Worm (Caenorhabditis elegans) whole organism, early embryonic: ENCODE results near the gene tofu-2.

ENCODE experiments used
- B0310.2 ChIP-seq: sonication (generic microtip); optimal IDR thresholded peaks from 2 replicates; lab custom pipeline; 2016; ENCODE audit warnings: mild to moderate bottlenecking, missing genetic modification characterization, missing compliant biosample characterization
- F13C5.2 ChIP-seq: sonication (generic microtip); optimal IDR thresholded peaks from 2 replicates; lab custom pipeline; 2017; ENCODE audit warnings: mild to moderate bottlenecking, missing genetic modification characterization, inconsistent platforms, missing compliant biosample characterization
- aly-1 ChIP-seq: sonication (generic microtip); optimal IDR thresholded peaks from 2 replicates; lab custom pipeline; 2016; ENCODE audit warnings: missing genetic modification characterization, missing compliant biosample characterization
- ama-1 ChIP-seq: fragments of 150-350 bp; optimal IDR thresholded peaks from 2 replicates; lab custom pipeline; 2014
- ceh-13 ChIP-seq: fragments of 200-800 bp; sonication (Bioruptor generic); optimal IDR thresholded peaks from 2 replicates; lab custom pipeline; 2018; ENCODE audit warnings: mild to moderate bottlenecking, missing genetic modification characterization, missing compliant biosample characterization
- ceh-36 ChIP-seq: sonication (generic microtip); optimal IDR thresholded peaks from 2 replicates; lab custom pipeline; 2016; ENCODE audit warnings: missing genetic modification characterization, inconsistent platforms, missing compliant biosample characterization
- ets-7 ChIP-seq: sonication (generic microtip); optimal IDR thresholded peaks from 2 replicates; lab custom pipeline; 2016; ENCODE audit warnings: missing genotype, missing genetic modification characterization, missing compliant biosample characterization
- flt-1 ChIP-seq: fragments of 200-800 bp; sonication (Bioruptor generic); IDR thresholded peaks from 2 replicates; pipeline ENCODE4 v1.3.6; 2022; ENCODE audit warnings: missing genetic modification characterization, missing compliant biosample characterization
- hmbx-1 ChIP-seq: sonication (generic microtip); optimal IDR thresholded peaks from 2 replicates; lab custom pipeline; 2016; ENCODE audit warnings: mild to moderate bottlenecking, missing genetic modification characterization, missing compliant biosample characterization
- hmg-4 ChIP-seq: fragments of 200-800 bp; sonication (Bioruptor generic); optimal IDR thresholded peaks from 2 replicates; lab custom pipeline; 2018; ENCODE audit warnings: mild to moderate bottlenecking, missing genetic modification characterization, missing compliant biosample characterization
- hnd-1 ChIP-seq: sonication (generic microtip); optimal IDR thresholded peaks from 2 replicates; lab custom pipeline; 2016; ENCODE audit warnings: missing genetic modification characterization, missing compliant biosample characterization
- pes-1 ChIP-seq: fragments of 200-800 bp; sonication (Bioruptor generic); IDR thresholded peaks from 2 replicates; pipeline ENCODE4 v1.3.6; 2022; ENCODE audit warnings: missing genetic modification reagents, missing genetic modification characterization, missing compliant biosample characterization
- scrt-1 ChIP-seq: fragments of 200-800 bp; sonication (Bioruptor generic); IDR thresholded peaks from 2 replicates; pipeline ENCODE4 v1.3.6; 2022; ENCODE audit warnings: missing genetic modification characterization, missing compliant biosample characterization
- sea-1 ChIP-seq: fragments of 200-800 bp; sonication (Bioruptor generic); conservative IDR thresholded peaks from 2 replicates; pipeline ENCODE4 v1.3.6; 2022; ENCODE audit warnings: missing genetic modification characterization, missing compliant biosample characterization
- tbx-11 ChIP-seq: fragments of 200-800 bp; sonication (Bioruptor generic); IDR thresholded peaks from 2 replicates; pipeline ENCODE4 v1.3.6; 2022; ENCODE audit warnings: missing genetic modification characterization, missing compliant biosample characterization
- tbx-37 ChIP-seq: fragments of 200-800 bp; sonication (Bioruptor generic); conservative IDR thresholded peaks from 2 replicates; pipeline ENCODE4 v1.3.6; 2022; ENCODE audit warnings: missing genetic modification reagents, missing genetic modification characterization, missing compliant biosample characterization
- tra-4 ChIP-seq: sonication (generic microtip); optimal IDR thresholded peaks from 2 replicates; lab custom pipeline; 2017; ENCODE audit warnings: missing genetic modification characterization, missing compliant biosample characterization

The tofu-2 gene

DNA sequence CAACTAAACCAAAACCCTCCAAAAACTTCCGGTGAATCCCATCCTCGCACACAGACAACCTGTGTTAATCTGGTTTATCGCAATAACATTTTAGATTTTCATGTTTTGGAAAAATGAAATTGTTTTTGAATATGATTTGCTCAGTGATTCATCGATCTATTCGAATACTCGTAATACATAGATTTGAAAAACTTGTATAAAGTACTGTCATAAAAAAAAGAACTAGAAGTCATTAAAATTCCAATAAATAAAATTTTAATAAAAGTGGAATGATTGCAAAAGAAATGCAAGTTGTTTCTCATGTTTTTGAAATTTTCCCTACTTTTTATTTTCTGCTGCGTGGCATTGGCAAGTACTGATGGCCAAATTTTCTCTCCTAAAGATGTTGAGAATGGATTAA is 3.5 kb upstream of the tofu-2 start, which contains the start of gene spig-8:
Gene spig-8, plus strand, starts transcription at position 301 of the 400 bp plus-strand sequence.
- TF ChIP-seq F13C5.2 (tag; lab: Kevin White, UChicago): no peak
- TF ChIP-seq ceh-13 (GFP tag; lab: Kevin White, UChicago): no peak
- no peak for TF ChIP-seq tbx-37
- no peak for TF ChIP-seq scrt-1 (GFP tag; lab: Robert Waterston, UW)
- TF ChIP-seq ets-7 (tag; lab: Kevin White, UChicago): no peak
- no peak for TF ChIP-seq tbx-11 (GFP tag; lab: Robert Waterston, UW)

DNA sequence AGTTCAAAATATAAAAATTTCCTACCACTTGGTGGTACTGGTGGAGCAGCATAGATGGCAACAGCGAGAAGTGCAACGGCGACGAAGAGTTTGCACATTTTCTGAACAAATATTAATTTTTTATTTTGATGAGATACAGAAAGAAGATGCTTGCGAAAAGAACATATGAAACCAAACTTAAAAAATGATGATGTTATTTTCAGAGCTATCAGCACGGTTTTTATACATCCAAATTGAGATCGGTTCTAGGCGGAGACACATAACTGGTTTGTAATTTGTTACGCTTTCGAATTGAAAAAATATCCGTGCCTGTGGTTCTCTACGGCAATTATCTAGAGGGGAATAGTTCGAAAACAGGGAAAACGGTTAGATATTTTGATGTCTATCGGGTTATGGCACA is 2.1 kb upstream of the tofu-2 start, which contains the start of gene txt-17:
Gene txt-17, minus strand, starts transcription at position 101 of the 400 bp plus-strand sequence.
- no peak for TF ChIP-seq tra-4 (tag; lab: Kevin White, UChicago)
- no peak for TF ChIP-seq ets-7 (tag; lab: Kevin White, UChicago)
- no peak for TF ChIP-seq ceh-36 (tag; lab: Kevin White, UChicago)
- TF ChIP-seq scrt-1 (GFP tag; lab: Robert Waterston, UW): no peak
- TF ChIP-seq pes-1 (GFP tag; lab: Robert Waterston, UW): no peak
- TF ChIP-seq hmg-4 (GFP tag; lab: Kevin White, UChicago): no peak
- TF ChIP-seq B0310.2 (tag; lab: Kevin White, UChicago): no peak
- TF ChIP-seq flt-1 (GFP tag; lab: Robert Waterston, UW): no peak
- no peak for TF ChIP-seq ama-1 (lab: Kevin White, UChicago)
- TF ChIP-seq hnd-1 (tag; lab: Kevin White, UChicago): no peak
- TF ChIP-seq tbx-11 (GFP tag; lab: Robert Waterston, UW): no peak
- no peak for TF ChIP-seq tbx-37
- no peak for TF ChIP-seq hmbx-1 (tag; lab: Kevin White, UChicago)

DNA sequence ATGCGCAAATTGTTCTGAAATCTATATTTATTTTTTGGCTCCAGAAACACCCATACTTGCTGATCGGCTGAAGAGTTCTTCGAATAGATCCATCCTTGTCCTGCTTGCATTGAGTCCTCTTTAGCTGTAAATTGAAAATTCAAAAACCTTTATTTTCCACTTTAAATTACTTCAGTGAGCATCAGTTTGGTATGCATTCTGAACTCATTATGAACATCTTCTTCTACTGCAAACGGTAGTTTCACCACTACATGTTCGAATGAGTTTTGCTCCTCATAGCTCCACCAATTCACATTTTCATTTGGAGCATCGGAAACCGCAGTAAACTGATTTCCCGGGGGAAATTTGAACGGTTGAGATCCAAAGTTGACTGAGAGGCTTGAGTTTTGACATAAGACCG is 895 bp downstream of the tofu-2 start:
- TF ChIP-seq scrt-1 (GFP tag; lab: Robert Waterston, UW): no peak
- no peak for TF ChIP-seq sea-1
- no peak for TF ChIP-seq tra-4 (tag; lab: Kevin White, UChicago)

DNA sequence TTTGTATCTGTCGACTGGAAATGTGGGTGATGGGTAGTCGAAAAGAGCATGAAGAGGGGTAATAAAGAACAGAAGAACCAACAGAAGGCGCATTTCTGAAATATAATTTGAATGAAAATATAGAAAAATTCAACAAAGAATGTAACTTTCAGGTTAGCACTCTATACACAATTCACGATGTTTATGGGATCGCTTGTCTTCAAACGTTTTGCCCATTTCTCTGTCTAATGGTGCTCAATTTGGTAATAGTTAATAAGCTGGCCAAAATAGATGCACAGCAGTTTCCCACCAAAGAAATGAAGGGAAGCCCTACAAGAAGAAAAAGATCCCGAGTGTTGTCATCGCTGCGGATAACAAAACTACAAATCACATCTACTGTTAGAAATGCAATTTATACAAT is 3.5 kb downstream of the tofu-2 start, which contains the start of gene F20A1.8:
Gene F20A1.8, minus strand, starts transcription at position 101 of the 400 bp plus-strand sequence.
- TF ChIP-seq pes-1 (GFP tag; lab: Robert Waterston, UW): no peak

DNA sequence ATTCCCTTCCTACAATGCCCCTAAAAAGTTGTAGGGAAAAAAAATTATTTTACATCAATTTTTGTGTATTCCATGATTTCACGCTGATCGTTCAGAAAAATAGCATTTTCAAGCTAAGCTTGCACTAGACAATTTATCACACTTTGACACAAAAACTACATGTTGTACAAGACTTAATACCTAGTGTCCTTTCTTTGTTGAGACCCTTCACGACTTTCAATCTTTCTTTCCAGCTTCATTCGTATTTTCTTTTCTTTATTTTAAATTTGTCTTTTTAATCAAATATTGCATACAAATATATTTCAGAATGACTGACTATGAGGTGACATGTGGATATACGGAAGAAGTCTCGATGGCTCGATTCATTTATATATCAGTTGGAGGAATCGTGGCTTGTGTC is 5.0 kb downstream of the tofu-2 start, which contains the start of gene F20A1.2:
Gene F20A1.2, plus strand, starts transcription at position 301 of the 400 bp plus-strand sequence.
- TF ChIP-seq hmbx-1 (tag; lab: Kevin White, UChicago) (no peak), ama-1 (lab: Kevin White, UChicago) (no peak), scrt-1 (GFP tag; lab: Robert Waterston, UW) (no peak), flt-1 (GFP tag; lab: Robert Waterston, UW) (no peak), tbx-37 (no peak), pes-1 (GFP tag; lab: Robert Waterston, UW) (no peak), ceh-13 (GFP tag; lab: Kevin White, UChicago) (no peak), tbx-11 (GFP tag; lab: Robert Waterston, UW) (no peak), hmg-4 (GFP tag; lab: Kevin White, UChicago) (no peak)

DNA sequence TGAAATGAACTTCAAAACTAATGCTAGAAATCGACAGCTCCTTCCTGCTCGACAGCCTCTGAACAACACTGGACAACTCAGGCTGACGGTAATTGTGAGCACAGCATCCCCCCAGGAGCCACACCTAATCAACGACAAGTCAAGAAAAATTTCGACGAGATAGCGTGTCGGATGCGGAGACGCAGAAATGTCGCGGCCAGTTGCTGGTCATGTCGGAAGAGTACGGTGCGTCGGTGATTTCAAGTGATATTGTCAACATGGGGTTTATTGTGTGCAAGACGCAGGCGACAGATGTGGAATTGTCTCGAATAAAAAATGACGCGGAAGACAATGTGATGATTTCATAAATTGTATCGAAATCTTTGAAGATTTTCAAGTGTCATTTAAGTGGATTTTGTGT is 14.6 kb downstream of the tofu-2 start, which contains the start of gene twk-11:
Gene twk-11, minus strand, starts transcription at position 101 of the 400 bp plus-strand sequence.
- TF ChIP-seq tra-4 (tag; lab: Kevin White, UChicago): no peak
- no peak for TF ChIP-seq aly-1 (tag; lab: Kevin White, UChicago)
- TF ChIP-seq hnd-1 (tag; lab: Kevin White, UChicago): no peak
- no peak for TF ChIP-seq ceh-13 (GFP tag; lab: Kevin White, UChicago)
- no peak for TF ChIP-seq flt-1 (GFP tag; lab: Robert Waterston, UW)
- TF ChIP-seq F13C5.2 (tag; lab: Kevin White, UChicago): no peak

DNA sequence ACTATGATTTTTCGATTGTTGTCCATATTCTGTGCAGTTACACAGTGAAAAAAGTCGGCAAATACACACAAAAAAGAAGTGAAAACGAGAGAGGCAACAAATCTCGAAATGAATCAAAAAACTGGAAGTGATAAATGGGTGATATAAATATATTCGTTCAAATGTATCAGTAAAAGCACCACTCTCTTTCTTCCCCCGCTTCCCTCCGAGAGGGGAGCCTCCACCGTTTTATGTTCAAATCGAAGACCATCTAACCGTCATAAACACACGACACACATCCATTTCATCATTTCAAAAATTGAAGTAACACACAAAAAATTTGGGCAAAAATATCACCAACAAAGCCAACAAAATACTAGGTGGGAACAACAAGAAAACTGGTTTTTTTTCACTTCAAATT is 24.0 kb downstream of the tofu-2 start, which contains the start of gene F20A1.6:
Gene F20A1.6, minus strand, starts transcription at position 101 of the 400 bp plus-strand sequence.
- no peak for TF ChIP-seq pes-1 (GFP tag; lab: Robert Waterston, UW)
- no peak for TF ChIP-seq ets-7 (tag; lab: Kevin White, UChicago)
- no peak for TF ChIP-seq hnd-1 (tag; lab: Kevin White, UChicago)
- no peak for TF ChIP-seq B0310.2 (tag; lab: Kevin White, UChicago)
- no peak for TF ChIP-seq tbx-37
- TF ChIP-seq ceh-13 (GFP tag; lab: Kevin White, UChicago): no peak
- no peak for TF ChIP-seq sea-1
- no peak for TF ChIP-seq ama-1 (lab: Kevin White, UChicago)
- TF ChIP-seq aly-1 (tag; lab: Kevin White, UChicago): no peak
- TF ChIP-seq tbx-11 (GFP tag; lab: Robert Waterston, UW): no peak
- TF ChIP-seq ceh-36 (tag; lab: Kevin White, UChicago): no peak

DNA sequence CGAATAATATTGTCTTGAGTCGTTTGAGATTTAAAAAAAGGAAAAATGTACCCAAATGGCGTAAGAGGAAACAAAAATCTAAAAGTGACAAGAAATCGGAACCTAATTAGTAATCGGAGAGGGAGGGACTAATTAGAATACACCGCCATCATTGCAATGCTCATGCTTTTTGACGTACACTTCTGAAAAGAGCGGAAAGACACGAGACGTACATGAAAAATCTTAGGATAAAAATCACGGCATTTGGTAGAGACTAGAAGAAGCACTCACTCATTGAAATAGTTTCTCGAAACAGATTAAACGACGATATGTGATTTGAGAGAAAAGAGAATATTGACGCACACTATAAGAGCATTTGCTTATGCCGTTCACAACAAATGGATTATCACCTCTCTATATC is 28.1 kb downstream of the tofu-2 start:
- no peak for TF ChIP-seq scrt-1 (GFP tag; lab: Robert Waterston, UW)

DNA sequence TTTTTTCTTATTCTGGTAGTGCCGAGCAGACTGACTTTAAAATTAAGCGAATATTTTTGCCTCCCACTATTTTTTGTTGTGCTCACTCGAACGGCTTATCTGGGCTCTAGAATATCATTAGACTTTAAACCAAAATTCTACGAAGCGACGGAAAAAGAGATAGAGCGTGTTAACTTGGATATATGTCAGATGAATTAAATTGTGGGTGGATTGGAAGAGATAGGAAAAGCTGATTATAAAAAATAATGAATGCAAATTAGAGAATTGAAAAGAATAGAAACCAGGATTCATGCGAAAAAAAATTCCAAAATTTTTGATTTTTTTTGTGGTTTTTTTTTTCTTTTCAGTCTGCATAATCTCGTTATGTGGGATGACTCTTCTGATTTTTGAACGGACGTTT is 29.3 kb downstream of the tofu-2 start, which contains the start of gene F20A1.4:
Gene F20A1.4, minus strand, starts transcription at position 101 of the 400 bp plus-strand sequence.
- TF ChIP-seq ama-1 (lab: Kevin White, UChicago) (no peak), pes-1 (GFP tag; lab: Robert Waterston, UW) (no peak), tbx-37 (no peak), ets-7 (tag; lab: Kevin White, UChicago) (no peak), hmg-4 (GFP tag; lab: Kevin White, UChicago) (no peak), sea-1 (no peak), tra-4 (tag; lab: Kevin White, UChicago) (no peak), flt-1 (GFP tag; lab: Robert Waterston, UW) (no peak), ceh-36 (tag; lab: Kevin White, UChicago) (no peak), ceh-13 (GFP tag; lab: Kevin White, UChicago) (no peak), hmbx-1 (tag; lab: Kevin White, UChicago) (no peak), B0310.2 (tag; lab: Kevin White, UChicago) (no peak), aly-1 (tag; lab: Kevin White, UChicago) (no peak), hnd-1 (tag; lab: Kevin White, UChicago) (no peak), scrt-1 (GFP tag; lab: Robert Waterston, UW) (no peak), tbx-11 (GFP tag; lab: Robert Waterston, UW) (no peak), F13C5.2 (tag; lab: Kevin White, UChicago) (no peak)
